Fruit fly (Drosophila melanogaster) whole organism, embryonic: ENCODE measurements around the gene CG44261.
A peak's percentile ranks its signal among the peaks of the same experiment; 100 is the strongest.

Experiments
- B-H2 ChIP-seq: fragments of 200-800 bp; sonication (Bioruptor generic); optimal IDR thresholded peaks from 2 replicates; lab custom pipeline; 2018; ENCODE audit warnings: missing biosample characterization, mild to moderate bottlenecking, missing genetic modification characterization
- C15 ChIP-seq: fragments of 200-800 bp; sonication (Bioruptor generic); IDR thresholded peaks from 3 replicates; pipeline ENCODE4 v1.3.6; 2022; ENCODE audit warnings: missing biosample characterization, missing genetic modification characterization
- CG10267 ChIP-seq: fragments of 200-800 bp; sonication (Bioruptor generic); optimal IDR thresholded peaks from 2 replicates; lab custom pipeline; 2018; ENCODE audit warnings: missing biosample characterization, mild to moderate bottlenecking, missing genetic modification characterization, moderate library complexity
- CG11247 ChIP-seq: fragments of 200-800 bp; sonication (Bioruptor generic); IDR thresholded peaks from 2 replicates; pipeline ENCODE4 v1.3.6; 2022; ENCODE audit warnings: missing biosample characterization, missing genetic modification characterization
- CG13123 ChIP-seq: fragments of 200-800 bp; sonication (Bioruptor generic); optimal IDR thresholded peaks from 2 replicates; lab custom pipeline; 2016; ENCODE audit warnings: missing biosample characterization, missing genetic modification characterization
- CG13296 ChIP-seq: fragments of 200-800 bp; sonication (Bioruptor generic); optimal IDR thresholded peaks from 3 replicates; lab custom pipeline; 2018; ENCODE audit warnings: missing biosample characterization, mild to moderate bottlenecking, missing genetic modification characterization
- CG16815 ChIP-seq: fragments of 200-800 bp; sonication (Bioruptor generic); optimal IDR thresholded peaks from 3 replicates; lab custom pipeline; 2017; ENCODE audit warnings: missing biosample characterization, mild to moderate bottlenecking, missing genetic modification characterization
- CG17802 ChIP-seq: fragments of 200-800 bp; sonication (Bioruptor generic); optimal IDR thresholded peaks from 2 replicates; lab custom pipeline; 2018; ENCODE audit warnings: missing biosample characterization, mild to moderate bottlenecking, missing genetic modification characterization, moderate library complexity
- CG17829 ChIP-seq: fragments of 200-800 bp; optimal IDR thresholded peaks from 2 replicates; lab custom pipeline; 2019; ENCODE audit warnings: missing biosample characterization, mild to moderate bottlenecking, missing genetic modification characterization, moderate library complexity
- CG1832 ChIP-seq: fragments of 200-800 bp; sonication (Bioruptor generic); optimal IDR thresholded peaks from 2 replicates; lab custom pipeline; 2017; ENCODE audit warnings: missing biosample characterization, mild to moderate bottlenecking, missing genetic modification characterization, inconsistent platforms
- CG2116 ChIP-seq: fragments of 200-800 bp; sonication (Bioruptor generic); optimal IDR thresholded peaks from 3 replicates; lab custom pipeline; 2018; ENCODE audit warnings: missing biosample characterization, mild to moderate bottlenecking, missing genetic modification characterization
- CG31224 ChIP-seq: fragments of 200-800 bp; sonication (Bioruptor generic); IDR thresholded peaks from 2 replicates; pipeline ENCODE4 v1.3.6; 2022; ENCODE audit warnings: missing biosample characterization, missing genetic modification characterization
- CG34224 ChIP-seq: fragments of 200-800 bp; sonication (Bioruptor generic); IDR thresholded peaks from 3 replicates; pipeline ENCODE4 v1.3.6; 2022; ENCODE audit warnings: missing biosample characterization, missing genetic modification characterization; ENCODE audit not compliant: partially characterized antibody
- CG4707 ChIP-seq: fragments of 200-800 bp; sonication (Bioruptor generic); optimal IDR thresholded peaks from 2 replicates; lab custom pipeline; 2018; ENCODE audit warnings: missing biosample characterization, mild to moderate bottlenecking, missing genetic modification characterization, moderate library complexity
- CG6654 ChIP-seq: fragments of 200-800 bp; sonication (Bioruptor generic); optimal IDR thresholded peaks from 2 replicates; lab custom pipeline; 2017; ENCODE audit warnings: missing biosample characterization, mild to moderate bottlenecking, missing genetic modification characterization
- CG7357 ChIP-seq: fragments of 200-800 bp; sonication (Bioruptor generic); IDR thresholded peaks from 3 replicates; pipeline ENCODE4 v1.3.6; 2022; ENCODE audit warnings: missing biosample characterization, missing genetic modification characterization
- CG7786 ChIP-seq: fragments of 200-800 bp; sonication (Bioruptor generic); optimal IDR thresholded peaks from 2 replicates; lab custom pipeline; 2016; ENCODE audit warnings: missing biosample characterization, missing genetic modification characterization
- CG9876 ChIP-seq: fragments of 200-800 bp; sonication (Bioruptor generic); optimal IDR thresholded peaks from 2 replicates; lab custom pipeline; 2016; ENCODE audit warnings: missing biosample characterization, missing genetic modification characterization
- Dll ChIP-seq: fragments of 200-800 bp; sonication (Bioruptor generic); IDR thresholded peaks from 4 replicates; pipeline ENCODE4 v1.3.6; 2022; ENCODE audit warnings: missing biosample characterization, missing genetic modification characterization; ENCODE audit not compliant: partially characterized antibody
- Dp ChIP-seq: fragments of 200-800 bp; sonication (Bioruptor generic); optimal IDR thresholded peaks from 2 replicates; lab custom pipeline; 2018; ENCODE audit warnings: missing biosample characterization, mild to moderate bottlenecking, missing genetic modification characterization, moderate library complexity
- ERR ChIP-seq: fragments of 200-800 bp; sonication (Bioruptor generic); optimal IDR thresholded peaks from 2 replicates; lab custom pipeline; 2016; ENCODE audit warnings: missing biosample characterization, missing genetic modification characterization
- GATAe ChIP-seq: fragments of 200-800 bp; sonication (Bioruptor generic); conservative IDR thresholded peaks from 2 replicates; pipeline ENCODE4 v1.3.6; 2022; ENCODE audit warnings: missing biosample characterization, missing genetic modification characterization
- HLH3B ChIP-seq: fragments of 200-800 bp; sonication (Bioruptor generic); IDR thresholded peaks from 2 replicates; pipeline ENCODE4 v1.3.6; 2022; ENCODE audit warnings: missing biosample characterization, missing genetic modification characterization
- Hey ChIP-seq: fragments of 200-800 bp; sonication (Bioruptor generic); optimal IDR thresholded peaks from 3 replicates; lab custom pipeline; 2018; ENCODE audit warnings: missing biosample characterization, mild to moderate bottlenecking, missing genetic modification characterization
- Hr51 ChIP-seq, 2 experiments: fragments of 200-800 bp; sonication (Bioruptor generic); optimal IDR thresholded peaks; 2 replicates in 1 of 2; 3 replicates in 1 of 2; lab custom pipeline; 2016 to 2018; ENCODE audit warnings: missing biosample characterization in 2 of 2, missing genetic modification characterization in 2 of 2, mild to moderate bottlenecking in 1 of 2, moderate library complexity in 1 of 2
- Jarid2 ChIP-seq: fragments of 200-800 bp; sonication (Bioruptor generic); optimal IDR thresholded peaks from 3 replicates; lab custom pipeline; 2017; ENCODE audit warnings: mild to moderate bottlenecking, missing biosample characterization, missing genetic modification reagents, missing genetic modification characterization
- MESR4 ChIP-seq: fragments of 200-800 bp; sonication (Bioruptor generic); optimal IDR thresholded peaks from 2 replicates; lab custom pipeline; 2018; ENCODE audit warnings: missing biosample characterization, mild to moderate bottlenecking, missing genetic modification characterization, moderate library complexity
- Myb ChIP-seq: fragments of 200-800 bp; sonication (Bioruptor generic); optimal IDR thresholded peaks from 2 replicates; lab custom pipeline; 2016; ENCODE audit warnings: missing biosample characterization, missing genetic modification characterization
- NC2β ChIP-seq: fragments of 200-800 bp; sonication (Bioruptor generic); optimal IDR thresholded peaks from 2 replicates; lab custom pipeline; 2016; ENCODE audit warnings: missing biosample characterization, missing genetic modification characterization
- Optix ChIP-seq: fragments of 200-800 bp; sonication (Bioruptor generic); IDR thresholded peaks from 3 replicates; pipeline ENCODE4 v1.3.6; 2022; ENCODE audit warnings: missing biosample characterization, missing genetic modification characterization
- Six4 ChIP-seq: fragments of 200-800 bp; sonication (Bioruptor generic); optimal IDR thresholded peaks from 2 replicates; lab custom pipeline; 2016; ENCODE audit warnings: missing biosample characterization, missing genetic modification characterization
- Vsx1 ChIP-seq: fragments of 200-800 bp; sonication (Bioruptor generic); optimal IDR thresholded peaks from 2 replicates; lab custom pipeline; 2017; ENCODE audit warnings: missing biosample characterization, mild to moderate bottlenecking, missing genetic modification characterization, missing genetic modification reagents
- ac ChIP-seq: fragments of 200-800 bp; sonication (Bioruptor generic); optimal IDR thresholded peaks from 3 replicates; lab custom pipeline; 2017; ENCODE audit warnings: missing biosample characterization, mild to moderate bottlenecking, missing genetic modification characterization
- ato ChIP-seq: fragments of 200-800 bp; sonication (Bioruptor generic); IDR thresholded peaks from 2 replicates; pipeline ENCODE4 v1.3.6; 2022; ENCODE audit warnings: missing biosample characterization, missing genetic modification characterization; ENCODE audit not compliant: partially characterized antibody
- bcd ChIP-seq: fragments of 200-800 bp; sonication (Bioruptor generic); optimal IDR thresholded peaks from 2 replicates; lab custom pipeline; 2017; ENCODE audit warnings: missing biosample characterization, mild to moderate bottlenecking, missing genetic modification characterization
- br ChIP-seq: fragments of >200 bp; optimal IDR thresholded peaks from 2 replicates; lab custom pipeline; 2017
- cas ChIP-seq: fragments of 200-800 bp; sonication (Bioruptor generic); IDR thresholded peaks from 2 replicates; pipeline ENCODE4 v1.3.6; 2022; ENCODE audit warnings: missing biosample characterization, missing genetic modification characterization
- cg ChIP-seq: fragments of 200-800 bp; sonication (Bioruptor generic); optimal IDR thresholded peaks from 3 replicates; lab custom pipeline; 2019; ENCODE audit warnings: missing biosample characterization, mild to moderate bottlenecking, missing genetic modification characterization, moderate library complexity
- gcm ChIP-seq: fragments of 200-800 bp; sonication (Bioruptor generic); optimal IDR thresholded peaks from 2 replicates; lab custom pipeline; 2019; ENCODE audit warnings: missing biosample characterization, mild to moderate bottlenecking, missing genetic modification characterization, moderate library complexity
- her ChIP-seq: fragments of 200-800 bp; sonication (Bioruptor generic); optimal IDR thresholded peaks from 2 replicates; lab custom pipeline; 2016; ENCODE audit warnings: missing biosample characterization, missing genetic modification characterization
- jing ChIP-seq: fragments of 200-800 bp; sonication (Bioruptor generic); optimal IDR thresholded peaks from 2 replicates; lab custom pipeline; 2018; ENCODE audit warnings: missing biosample characterization, mild to moderate bottlenecking, missing genetic modification characterization
- jumu ChIP-seq: fragments of 200-800 bp; sonication (Bioruptor generic); optimal IDR thresholded peaks from 3 replicates; lab custom pipeline; 2016; ENCODE audit warnings: missing biosample characterization, missing genetic modification characterization
- kni ChIP-seq: fragments of 200-800 bp; sonication (Bioruptor generic); optimal IDR thresholded peaks from 3 replicates; lab custom pipeline; 2017; ENCODE audit warnings: mild to moderate bottlenecking, missing biosample characterization, missing genetic modification reagents, missing genetic modification characterization
- luna ChIP-seq: fragments of 200-800 bp; sonication (Bioruptor generic); optimal IDR thresholded peaks from 2 replicates; lab custom pipeline; 2016; ENCODE audit warnings: missing biosample characterization, missing genetic modification characterization
- nmo ChIP-seq: fragments of 200-800 bp; sonication (Bioruptor generic); optimal IDR thresholded peaks from 2 replicates; lab custom pipeline; 2018; ENCODE audit warnings: missing biosample characterization, mild to moderate bottlenecking, missing genetic modification characterization, moderate library complexity
- onecut ChIP-seq: fragments of 200-800 bp; sonication (Bioruptor generic); IDR thresholded peaks from 2 replicates; pipeline ENCODE4 v1.3.6; 2022; ENCODE audit warnings: missing biosample characterization, missing genetic modification characterization
- psq ChIP-seq: fragments of 200-800 bp; sonication (Bioruptor generic); optimal IDR thresholded peaks from 2 replicates; lab custom pipeline; 2017; ENCODE audit warnings: missing biosample characterization, missing genetic modification characterization
- salm ChIP-seq: fragments of 200-800 bp; sonication (Bioruptor generic); optimal IDR thresholded peaks from 2 replicates; lab custom pipeline; 2018; ENCODE audit warnings: missing biosample characterization, mild to moderate bottlenecking, missing genetic modification characterization
- sens ChIP-seq: fragments of 200-800 bp; sonication (Bioruptor generic); peaks from one replicate; lab custom pipeline; 2016; ENCODE audit warnings: missing biosample characterization, missing genetic modification characterization
- sr ChIP-seq: fragments of 200-800 bp; sonication (Bioruptor generic); IDR thresholded peaks from 3 replicates; pipeline ENCODE4 v1.3.6; 2022; ENCODE audit warnings: missing biosample characterization, missing genetic modification characterization
- trem ChIP-seq: fragments of 200-800 bp; optimal IDR thresholded peaks from 3 replicates; lab custom pipeline; 2019; ENCODE audit warnings: missing biosample characterization, mild to moderate bottlenecking, missing genetic modification characterization, moderate library complexity

The CG44261 gene

DNA sequence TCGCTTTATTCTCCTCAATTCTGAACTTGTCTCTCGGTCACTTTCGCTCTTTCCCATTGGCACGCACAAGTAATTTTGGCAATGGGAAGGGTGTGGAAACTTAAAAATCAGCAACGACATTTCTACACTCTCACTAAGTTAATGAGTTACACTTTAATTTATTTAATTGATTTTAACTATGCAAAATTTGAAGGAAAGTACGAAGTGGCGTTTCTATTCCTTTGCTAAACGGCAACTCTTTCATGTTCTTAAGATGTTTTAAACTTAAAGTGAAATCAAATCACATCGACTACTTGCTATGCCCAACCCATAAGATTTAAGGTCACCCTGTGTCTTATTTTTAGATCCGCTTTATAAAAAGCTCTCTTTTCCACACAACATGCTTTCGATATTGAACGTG lies 37.6 kb downstream of the CG44261 start (continued):
- TF ChIP-seq ato (GFP tag; lab: Robert Waterston, UW) (no peak), CG7786 (GFP tag; lab: Kevin White, UChicago) (peak; percentile 48), GATAe (GFP tag; lab: Robert Waterston, UW) (no peak), Hey (tag; lab: Kevin White, UChicago) (no peak), cg (GFP tag; lab: Kevin White, UChicago) (no peak), CG10267 (tag; lab: Kevin White, UChicago) (peak; percentile 19), CG11247 (0 out of 2 replicates have a peak, but pooled peaks have one; percentile 27), sr (no peak), CG16815 (no peak), Myb (GFP tag; lab: Kevin White, UChicago) (peak; percentile 2), luna (GFP tag; lab: Kevin White, UChicago) (no peak), ERR (peak; percentile 48), HLH3B (GFP tag; lab: Robert Waterston, UW) (peak; percentile 45), kni (GFP tag; lab: Kevin White, UChicago) (no peak), CG13123 (no peak), jumu (no peak), salm (tag; lab: Kevin White, UChicago) (peak; percentile 30), gcm (GFP tag; lab: Kevin White, UChicago) (no peak), CG31224 (GFP tag; lab: Robert Waterston, UW) (peak; percentile 43; the same call in 1 of the 2 replicates), CG2116 (GFP tag; lab: Kevin White, UChicago) (no peak), bcd (GFP tag; lab: Kevin White, UChicago) (peak; percentile 37), her (no peak), CG34224 (GFP tag; lab: Robert Waterston, UW) (no peak), jing (GFP tag; lab: Kevin White, UChicago) (no peak), Dll (GFP tag; lab: Robert Waterston, UW) (no peak), br (no peak), Dp (GFP tag; lab: Kevin White, UChicago) (no peak), sens (GFP tag; lab: Kevin White, UChicago) (peak; percentile 81), C15 (GFP tag; lab: Robert Waterston, UW) (no peak), Jarid2 (no peak), Optix (GFP tag; lab: Robert Waterston, UW) (no peak), B-H2 (GFP tag; lab: Kevin White, UChicago) (no peak), psq (no peak), onecut (GFP tag; lab: Robert Waterston, UW) (peak; percentile 29; the same call in 1 of the 2 replicates), CG17829 (tag; lab: Kevin White, UChicago) (peak; percentile 5), Vsx1 (GFP tag; lab: Kevin White, UChicago) (no peak), ac (no peak), Hr51 (GFP tag; optimal IDR thresholded peaks at IDR 0.05; lab: Kevin White, UChicago) (peak in 1 of 2 experiments; percentile 84), CG1832 (GFP tag; lab: Kevin White, UChicago) (no peak), CG6654 (GFP tag; lab: Kevin White, UChicago) (no peak), CG4707 (GFP tag; lab: Kevin White, UChicago) (no peak), Six4 (GFP tag; lab: Kevin White, UChicago) (peak; percentile 22), CG9876 (GFP tag; lab: Kevin White, UChicago) (no peak), cas (GFP tag; lab: Robert Waterston, UW) (no peak), CG7357 (peak; percentile 52; the same call in 1 of the 3 replicates), nmo (no peak), CG17802 (tag; lab: Kevin White, UChicago) (no peak), MESR4 (GFP tag; lab: Kevin White, UChicago) (no peak), trem (no peak), CG13296 (GFP tag; lab: Kevin White, UChicago) (peak; percentile 72), NC2β (GFP tag; lab: Kevin White, UChicago) (no peak)
